Fruit fly (Drosophila melanogaster) whole organism, embryonic: ENCODE measurements around the gene Unr.

Source experiments
- BtbVII ChIP-seq: fragments of 200-800 bp; sonication (Bioruptor generic); optimal IDR thresholded peaks from 3 replicates; lab custom pipeline; 2017; ENCODE audit warnings: missing biosample characterization, mild to moderate bottlenecking, missing genetic modification characterization
- CG13894 ChIP-seq: fragments of 200-800 bp; sonication (Bioruptor generic); optimal IDR thresholded peaks from 3 replicates; lab custom pipeline; 2018; ENCODE audit warnings: missing biosample characterization, mild to moderate bottlenecking, missing genetic modification characterization, moderate library complexity
- D ChIP-seq, 2 experiments: fragments of 200-800 bp in 1 of 2; fragments of >200 bp in 1 of 2; sonication (Bioruptor generic) in 1 of 2; optimal IDR thresholded peaks; 2 replicates in 1 of 2; 3 replicates in 1 of 2; lab custom pipeline; 2017; ENCODE audit warnings: mild to moderate bottlenecking in 1 of 2, missing biosample characterization in 1 of 2, missing genetic modification characterization in 1 of 2, missing genetic modification reagents in 1 of 2
- TFAM ChIP-seq: fragments of 200-800 bp; sonication (Bioruptor generic); optimal IDR thresholded peaks from 2 replicates; lab custom pipeline; 2017; ENCODE audit warnings: missing biosample characterization, missing genetic modification characterization, inconsistent platforms

DNA sequence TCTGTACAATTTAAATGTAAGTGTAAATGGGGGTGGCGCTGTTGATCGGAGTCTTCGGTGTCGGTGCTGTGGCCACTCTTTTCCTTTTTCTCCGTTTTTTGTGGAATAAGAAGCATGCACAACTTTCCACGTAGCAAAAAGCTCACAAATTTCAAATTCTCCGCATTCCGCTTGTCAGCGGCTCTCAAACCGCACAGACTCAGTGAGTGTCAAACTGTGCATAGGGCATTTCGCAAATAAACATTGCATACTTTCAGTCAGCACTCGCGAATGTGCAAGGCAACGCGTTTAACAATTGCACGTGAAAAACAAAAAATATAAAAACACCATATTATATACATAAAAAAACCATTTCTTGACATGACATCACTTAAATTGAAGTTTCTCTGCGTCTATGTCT is 47.2 kb downstream of the Unr start:
- TF ChIP-seq CG13894 (tag; lab: Kevin White, UChicago) = no peak
- no peak for TF ChIP-seq D (optimal IDR thresholded peaks at IDR 0.05; lab: Kevin White, UChicago)
- no peak for TF ChIP-seq D (GFP tag; optimal IDR thresholded peaks at IDR 0.05; lab: Kevin White, UChicago)
- no peak for TF ChIP-seq BtbVII (GFP tag; lab: Kevin White, UChicago)
- no peak for TF ChIP-seq TFAM (GFP tag; lab: Kevin White, UChicago)
